In genomic region chr2L:2909495-2909894, dm6 we compare ENCODE assay signal across 1 fruit fly cellular context.
TF ChIP-seq lines count a peak whose summit lies in the region.

No protein-coding gene starts in this region.

TF ChIP-seq in whole organism, embryonic, 481 proteins besides CTCF, POLR2A, EP300 and RAD21 (continued from another document):
- TF ChIP-seq pan (optimal IDR thresholded peaks at IDR 0.05; lab: Kevin White, UChicago) (no peak), pan (GFP tag; optimal IDR thresholded peaks at IDR 0.05 in 1 of 2, IDR thresholded peaks at IDR 0.05 in 1 of 2) (peak in 1 of 2 experiments; percentile 16), wor (GFP tag; IDR thresholded peaks at IDR 0.05; lab: Robert Waterston, UW) (no peak)
